Fruit fly (Drosophila melanogaster) Kc167 (cell line): ENCODE measurements around the gene Chchd3.

Experiments used
- Myc ChIP-seq: fragments of >200 bp; optimal IDR thresholded peaks from 2 replicates; lab custom pipeline; 2017; ENCODE audit warnings: missing external identifiers
- Sin3A ChIP-seq: fragments of >200 bp; optimal IDR thresholded peaks from 2 replicates; lab custom pipeline; 2018; ENCODE audit warnings: missing external identifiers
- h ChIP-seq: fragments of >200 bp; optimal IDR thresholded peaks from 3 replicates; lab custom pipeline; 2018; ENCODE audit warnings: missing external identifiers
- insv ChIP-seq: fragments of >200 bp; optimal IDR thresholded peaks from 3 replicates; lab custom pipeline; 2018; ENCODE audit warnings: missing external identifiers
- psq ChIP-seq: fragments of >200 bp; optimal IDR thresholded peaks from 2 replicates; lab custom pipeline; 2017; ENCODE audit warnings: missing external identifiers
- ttk ChIP-seq: sonication (Bioruptor generic); optimal IDR thresholded peaks from 2 replicates; lab custom pipeline; 2017; ENCODE audit warnings: missing external identifiers

Gene Chchd3

DNA sequence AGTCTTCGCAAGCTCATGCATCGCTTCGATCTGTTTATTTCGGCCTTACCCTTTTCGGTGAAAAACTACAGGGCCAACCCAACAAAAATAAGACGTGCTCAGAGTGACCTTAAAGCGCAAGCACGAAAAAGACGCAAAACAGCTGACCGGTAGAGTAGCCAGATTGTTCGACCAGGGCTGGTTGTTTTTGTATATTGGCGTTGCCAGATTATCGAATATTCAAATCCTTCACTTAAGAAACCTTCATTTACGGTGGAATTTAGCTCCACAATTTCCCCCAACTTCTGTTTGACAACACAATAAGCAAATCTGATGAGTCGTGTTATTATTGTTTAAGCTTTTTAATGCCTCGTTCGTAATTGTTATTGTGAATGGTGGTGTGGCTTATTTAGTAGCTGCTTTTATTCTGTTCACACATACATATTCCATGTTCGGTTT is at the start of gene Chchd3:
Chchd3 (minus strand) TSS at position 132 of the 438 bp plus-strand sequence.
- TF ChIP-seq Myc (lab: Kevin White, UChicago), result no peak
- no peak for TF ChIP-seq Sin3A
- TF ChIP-seq insv (lab: Kevin White, UChicago), result no peak
- no peak for TF ChIP-seq h (lab: Kevin White, UChicago)
- TF ChIP-seq ttk (lab: Kevin White, UChicago), result no peak
- TF ChIP-seq psq (lab: Kevin White, UChicago), result no peak

dm6 chr3R:31101069-31101468 is 47.4 kb upstream of the Chchd3 start, which contains the start of gene CG15553:
Gene CG15553, minus strand, starts transcription at chr3R:31101169.
- TF ChIP-seq Sin3A (no peak), Myc (lab: Kevin White, UChicago) (no peak), psq (lab: Kevin White, UChicago) (no peak), ttk (lab: Kevin White, UChicago) (no peak), h (lab: Kevin White, UChicago) (no peak), insv (lab: Kevin White, UChicago) (no peak)

DNA sequence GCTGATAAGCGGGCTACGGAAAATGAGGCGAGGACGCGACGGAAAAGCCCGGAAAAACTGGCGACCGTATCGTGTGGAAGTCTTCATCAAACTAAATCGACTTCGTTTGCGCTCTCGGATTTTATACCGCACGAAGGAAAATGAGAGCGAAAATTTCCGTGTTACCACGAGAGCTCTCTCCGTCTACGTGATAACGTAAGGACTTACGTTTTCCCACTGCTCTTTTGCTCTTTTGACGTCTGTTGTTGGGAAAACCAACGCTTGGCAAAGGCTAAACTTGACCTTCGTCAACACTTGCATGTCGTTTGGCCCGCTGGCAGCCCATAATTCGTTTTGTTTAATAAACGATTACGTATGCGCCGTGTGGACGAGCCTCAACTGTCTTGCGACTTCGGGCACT is 43.5 kb upstream of the Chchd3 start, which contains the start of gene CG11317:
CG11317 (minus strand) TSS at position 101 of the 400 bp plus-strand sequence.
- TF ChIP-seq Myc (lab: Kevin White, UChicago) (no peak), h (lab: Kevin White, UChicago) (no peak), ttk (lab: Kevin White, UChicago) (no peak), Sin3A (no peak), psq (lab: Kevin White, UChicago) (no peak), insv (lab: Kevin White, UChicago) (no peak)

dm6 chr3R:31089985-31090384 is 36.3 kb upstream of the Chchd3 start:
- TF ChIP-seq psq (lab: Kevin White, UChicago) (no peak), Sin3A (no peak)

dm6 chr3R:31086394-31086793 is 32.7 kb upstream of the Chchd3 start:
- TF ChIP-seq Myc (lab: Kevin White, UChicago) (no peak), insv (lab: Kevin White, UChicago) (no peak), Sin3A (no peak), psq (lab: Kevin White, UChicago) (no peak), ttk (lab: Kevin White, UChicago) (no peak), h (lab: Kevin White, UChicago) (no peak)

DNA sequence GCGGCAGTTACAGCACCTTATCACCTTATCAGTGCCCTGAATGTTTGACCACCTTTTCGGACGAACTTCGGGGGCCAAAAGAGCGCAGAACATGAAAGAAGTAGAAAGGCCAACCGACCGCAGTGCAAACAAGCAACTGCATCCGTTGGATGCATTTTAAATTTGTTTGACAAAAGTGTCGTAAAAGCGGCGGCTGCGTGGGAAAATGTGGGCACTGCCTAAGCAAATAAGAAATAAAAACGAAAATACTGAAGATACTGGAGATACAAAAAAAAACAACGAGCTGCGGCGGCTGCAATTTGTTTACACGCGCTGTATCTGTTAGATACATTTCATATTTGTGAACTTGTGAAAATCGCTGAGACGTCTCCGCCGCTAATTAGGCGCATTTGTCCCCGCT is 17.0 kb upstream of the Chchd3 start:
- TF ChIP-seq psq (lab: Kevin White, UChicago), result no peak
- no peak for TF ChIP-seq Sin3A
- TF ChIP-seq h (lab: Kevin White, UChicago), result no peak
- no peak for TF ChIP-seq Myc (lab: Kevin White, UChicago)
- no peak for TF ChIP-seq ttk (lab: Kevin White, UChicago)
- no peak for TF ChIP-seq insv (lab: Kevin White, UChicago)

dm6 chr3R:31066356-31066755 is 12.6 kb upstream of the Chchd3 start:
- TF ChIP-seq insv (lab: Kevin White, UChicago) (no peak), psq (lab: Kevin White, UChicago) (no peak), h (lab: Kevin White, UChicago) (no peak), Myc (lab: Kevin White, UChicago) (no peak), ttk (lab: Kevin White, UChicago) (no peak), Sin3A (no peak)

dm6 chr3R:31064653-31065322 is 11.1 kb upstream of the Chchd3 start, which contains the start of gene Sox100B:
Gene Sox100B, plus strand, starts transcription at chr3R:31065253.
- no peak for TF ChIP-seq h (lab: Kevin White, UChicago)
- no peak for TF ChIP-seq ttk (lab: Kevin White, UChicago)
- TF ChIP-seq Myc (lab: Kevin White, UChicago), result no peak
- no peak for TF ChIP-seq Sin3A
- no peak for TF ChIP-seq psq (lab: Kevin White, UChicago)
- TF ChIP-seq insv (lab: Kevin White, UChicago), result no peak

dm6 chr3R:31062344-31062964 is 8.7 kb upstream of the Chchd3 start:
- TF ChIP-seq h (lab: Kevin White, UChicago) (no peak), Myc (lab: Kevin White, UChicago) (no peak), Sin3A (no peak), ttk (lab: Kevin White, UChicago) (no peak), psq (lab: Kevin White, UChicago) (no peak), insv (lab: Kevin White, UChicago) (no peak)

dm6 chr3R:31060708-31061625 is 7.3 kb upstream of the Chchd3 start, which contains the start of gene dco:
Gene dco, minus strand, starts transcription at chr3R:31061210.
- TF ChIP-seq ttk (lab: Kevin White, UChicago) (no peak), Myc (lab: Kevin White, UChicago) (no peak), h (lab: Kevin White, UChicago) (no peak), psq (lab: Kevin White, UChicago) (no peak), insv (lab: Kevin White, UChicago) (no peak), Sin3A (no peak)
